Worm (Caenorhabditis elegans): ENCODE measurements around the gene C15B12.2.
A peak's percentile ranks its signal among the peaks of the same experiment; 100 is the strongest.

The C15B12.2 gene

DNA sequence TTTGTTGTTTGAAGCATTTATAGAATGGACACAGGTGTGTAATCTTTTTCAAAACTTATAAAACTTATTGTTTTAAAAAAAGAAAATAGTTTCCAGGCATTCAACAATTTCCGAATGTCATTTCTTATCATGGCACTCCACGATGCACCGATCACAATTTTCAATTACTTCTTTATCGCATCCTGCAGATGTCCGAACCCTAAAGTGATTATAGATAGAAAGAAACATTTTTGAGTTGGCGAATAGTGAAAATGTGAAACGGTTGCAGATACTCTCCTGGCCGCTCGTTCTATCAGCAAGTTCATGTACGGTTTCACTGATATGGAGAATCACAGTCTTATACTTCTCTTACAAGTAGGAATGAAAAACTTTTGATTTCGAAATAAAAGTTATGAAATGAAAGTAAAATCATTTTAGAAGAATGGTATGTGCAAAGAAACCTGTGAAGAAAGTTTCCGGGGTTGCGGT, at the start of gene C15B12.2:
Gene C15B12.2, plus strand, starts transcription at position 418 of the 468 bp plus-strand sequence.
- TF ChIP-seq unc-86 (tag; optimal IDR thresholded peaks at IDR 0.05) (no peak), ceh-63 (GFP tag; optimal IDR thresholded peaks at IDR 0.05) (no peak), ceh-88 (GFP tag; IDR thresholded peaks at IDR 0.05) (no peak), grh-1 (GFP tag; IDR thresholded peaks at IDR 0.05) (no peak), rnt-1 (tag; optimal IDR thresholded peaks at IDR 0.05) (no peak), aly-2 (tag; optimal IDR thresholded peaks at IDR 0.05) (no peak), elt-2 (tag; optimal IDR thresholded peaks at IDR 0.05) (peak; percentile 72), ama-1 (optimal IDR thresholded peaks at IDR 0.05) (no peak)

DNA sequence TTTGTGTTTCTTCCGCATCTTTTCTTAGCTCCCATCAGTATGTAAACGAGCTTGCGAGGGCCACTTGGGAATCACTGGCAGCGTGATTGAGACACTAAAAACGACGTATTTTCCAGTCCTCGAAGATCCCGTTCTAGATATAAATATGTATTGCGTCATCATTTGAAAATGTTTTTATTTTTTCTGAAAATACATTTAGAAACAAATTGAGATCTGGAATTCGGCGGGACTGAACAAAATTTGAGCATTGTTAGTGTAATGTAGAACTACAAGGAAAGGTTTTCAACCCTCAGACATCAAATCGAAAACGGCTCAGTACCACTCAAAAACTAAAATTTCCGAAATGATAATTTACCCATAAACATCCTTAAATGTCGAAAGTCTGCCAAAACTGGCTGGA, 49.6 kb upstream of the C15B12.2 start:
- no peak for TF ChIP-seq efl-3 (GFP tag; optimal IDR thresholded peaks at IDR 0.05)
- TF ChIP-seq aha-1 (tag; optimal IDR thresholded peaks at IDR 0.05) = no peak
- TF ChIP-seq efl-1 (optimal IDR thresholded peaks at IDR 0.05) = no peak
- TF ChIP-seq efl-1 (GFP tag; optimal IDR thresholded peaks at IDR 0.05 in 1 of 2) = peak in 1 of 2 experiments; percentile 1
- no peak for TF ChIP-seq rnt-1 (tag; optimal IDR thresholded peaks at IDR 0.05)
- TF ChIP-seq lin-14 (GFP tag; optimal IDR thresholded peaks at IDR 0.05) = peak; percentile 34

DNA sequence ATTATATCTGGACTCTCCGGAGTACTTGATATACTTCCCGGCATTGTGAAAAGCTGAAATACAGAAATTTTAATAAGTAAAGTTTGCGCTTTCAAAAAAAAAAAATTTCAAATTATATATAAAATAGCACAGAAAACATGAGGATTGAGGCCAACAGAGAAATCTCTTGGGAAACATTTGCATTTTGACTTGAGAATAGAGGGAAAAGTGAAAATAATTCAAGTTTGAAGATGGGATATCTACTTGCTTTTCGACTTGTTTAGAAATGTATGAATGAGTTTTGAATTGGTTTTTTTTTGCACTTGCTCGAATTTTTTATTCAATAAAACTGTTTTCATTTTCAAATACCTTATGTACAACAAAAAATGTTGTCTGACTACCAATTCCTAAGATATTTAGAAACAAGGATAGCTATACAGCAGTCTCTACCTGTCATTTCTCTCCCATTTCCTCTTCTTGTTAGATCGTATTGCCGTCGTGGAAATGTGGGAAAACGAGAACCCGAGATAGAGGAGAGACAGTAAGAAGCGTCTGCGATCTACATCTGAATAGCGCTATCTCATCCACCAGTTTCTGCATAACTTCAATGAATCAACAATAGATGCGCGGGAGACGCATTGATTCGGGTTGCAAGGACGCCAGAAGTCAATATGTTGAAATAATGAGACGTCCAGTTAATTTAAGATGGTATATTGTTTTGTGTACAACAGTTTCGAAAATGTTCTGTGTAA, 46.7 kb upstream of the C15B12.2 start, which contains the start of gene T22E5.6:
Gene T22E5.6, minus strand, starts transcription at position 51 of the 731 bp plus-strand sequence.
- TF ChIP-seq lin-14 (GFP tag; optimal IDR thresholded peaks at IDR 0.05) = peak; percentile 65
- TF ChIP-seq snu-23 (GFP tag; optimal IDR thresholded peaks at IDR 0.05) = peak; percentile 37
- no peak for TF ChIP-seq unc-62 (GFP tag; optimal IDR thresholded peaks at IDR 0.05)
- TF ChIP-seq nhr-85 (tag) = peak; percentile 83
- peak in 1 of 2 experiments; percentile 10 for TF ChIP-seq lsy-2 (tag; optimal IDR thresholded peaks at IDR 0.05)
- no peak for TF ChIP-seq C34B4.2 (tag; optimal IDR thresholded peaks at IDR 0.05)
- peak; percentile 74 for TF ChIP-seq blmp-1 (tag; optimal IDR thresholded peaks at IDR 0.05)
- TF ChIP-seq fkh-4 (tag; optimal IDR thresholded peaks at IDR 0.05; ENCODE audit: borderline replicate concordance) = no peak
- no peak for TF ChIP-seq fkh-10 (GFP tag; optimal IDR thresholded peaks at IDR 0.05)
- TF ChIP-seq mep-1 (tag; optimal IDR thresholded peaks at IDR 0.05) = peak; percentile 40
- peak in 2 of 6 experiments; percentile 20 to 37 for TF ChIP-seq elt-3 (tag; optimal IDR thresholded peaks at IDR 0.05)

ce11 chrX:6419113-6419512, 44.1 kb upstream of the C15B12.2 start:
- no peak for TF ChIP-seq nhr-20 (tag; optimal IDR thresholded peaks at IDR 0.05)
- peak; percentile 64 for TF ChIP-seq fkh-10 (GFP tag; optimal IDR thresholded peaks at IDR 0.05)
- TF ChIP-seq dsc-1 (tag; optimal IDR thresholded peaks at IDR 0.05) = peak; percentile 35
- TF ChIP-seq lin-14 (GFP tag; optimal IDR thresholded peaks at IDR 0.05) = peak; percentile 48

- TF ChIP-seq ceh-82 (tag; optimal IDR thresholded peaks at IDR 0.05) (no peak), grh-1 (GFP tag; IDR thresholded peaks at IDR 0.05) (no peak)
Measured at ce11 chrX:6420681-6421080, 42.5 kb upstream of the C15B12.2 start, which contains the start of gene K10C2.12. Gene K10C2.12, minus strand, starts transcription at chrX:6420781.

DNA sequence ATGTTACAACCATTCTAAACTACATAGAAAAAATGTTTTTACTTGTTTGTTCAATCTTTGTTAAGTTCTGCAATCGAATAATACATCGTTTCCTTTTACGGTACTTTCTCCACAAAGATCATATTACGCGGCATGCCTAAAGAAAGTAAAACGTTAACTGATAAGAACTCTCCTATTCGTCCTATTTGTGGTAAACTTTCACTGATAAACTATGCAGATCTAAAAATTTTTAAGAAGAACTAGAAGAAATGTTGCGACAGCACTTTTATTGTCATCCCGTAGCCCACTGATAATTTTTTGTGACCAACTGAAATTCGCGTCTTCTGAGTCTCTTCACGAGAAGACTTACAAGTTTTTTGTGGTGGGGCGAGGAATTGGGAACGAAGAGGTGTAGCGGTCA, 36.1 kb upstream of the C15B12.2 start:
- TF ChIP-seq elt-2 (tag; optimal IDR thresholded peaks at IDR 0.05) (peak; percentile 91), lin-14 (GFP tag; optimal IDR thresholded peaks at IDR 0.05) (peak; percentile 5), nhr-90 (tag; optimal IDR thresholded peaks at IDR 0.05; ENCODE audit: poor library complexity) (peak; percentile 1), mep-1 (tag; optimal IDR thresholded peaks at IDR 0.05) (no peak), lsy-2 (tag; optimal IDR thresholded peaks at IDR 0.05) (peak in 1 of 2 experiments; percentile 22), pqm-1 (tag; optimal IDR thresholded peaks at IDR 0.05) (peak; percentile 22)

DNA sequence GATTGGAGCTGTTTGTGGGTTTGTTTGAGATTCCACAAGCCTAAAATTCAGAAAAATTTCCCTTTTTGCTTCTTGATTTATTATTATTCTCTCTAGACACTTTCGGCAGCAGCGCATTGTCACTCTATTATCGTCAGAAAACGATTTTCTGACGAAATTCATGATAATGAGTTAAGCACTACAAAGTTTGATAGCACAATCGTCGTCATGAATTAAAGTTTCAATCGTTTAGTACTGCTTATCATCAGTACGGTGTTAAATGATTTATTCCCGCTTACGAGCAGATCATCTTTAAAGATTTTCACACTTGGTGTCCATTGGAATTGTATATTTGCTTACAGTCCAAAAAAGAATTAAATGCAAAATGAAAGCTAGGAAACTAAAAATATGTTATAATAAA, 33.7 kb upstream of the C15B12.2 start:
- TF ChIP-seq lin-39 (tag; optimal IDR thresholded peaks at IDR 0.05) = no peak
- no peak for TF ChIP-seq isw-1 (GFP tag; IDR thresholded peaks at IDR 0.05)
- TF ChIP-seq elt-2 (tag; optimal IDR thresholded peaks at IDR 0.05) = peak; percentile 88
- no peak for TF ChIP-seq unc-62 (GFP tag; optimal IDR thresholded peaks at IDR 0.05)

Data from whole organism, L1 larva.